Worm (Caenorhabditis elegans) whole organism, L1 larva: ENCODE measurements around the gene F49F1.11.
"Not testable (repeated sequence)": the region's sequence is repeated elsewhere in the genome, so short reads cannot be mapped to it uniquely, and the experiment has no call there.

Source experiments
- C16A3.4 ChIP-seq: fragments of 150-350 bp; optimal IDR thresholded peaks from 2 replicates; lab custom pipeline; 2014; ENCODE audit warnings: missing biosample characterization, missing genetic modification characterization
- C34B4.2 ChIP-seq: sonication (generic microtip); optimal IDR thresholded peaks from 2 replicates; lab custom pipeline; 2017; ENCODE audit warnings: mild to moderate bottlenecking, missing genetic modification characterization, missing compliant biosample characterization
- Y116A8C.19 ChIP-seq: sonication (generic microtip); optimal IDR thresholded peaks from 2 replicates; lab custom pipeline; 2016; ENCODE audit warnings: missing compliant biosample characterization, missing genetic modification characterization, borderline replicate concordance
- aha-1 ChIP-seq: fragments of 150-350 bp; optimal IDR thresholded peaks from 2 replicates; lab custom pipeline; 2014; ENCODE audit warnings: missing biosample characterization, missing genetic modification characterization
- blmp-1 ChIP-seq: fragments of 150-350 bp; optimal IDR thresholded peaks from 2 replicates; lab custom pipeline; 2014; ENCODE audit warnings: missing biosample characterization, missing genetic modification characterization
- dsc-1 ChIP-seq: sonication (generic microtip); optimal IDR thresholded peaks from 2 replicates; lab custom pipeline; 2016; ENCODE audit warnings: mild to moderate bottlenecking, missing genetic modification characterization, missing compliant biosample characterization
- efl-1 ChIP-seq, 4 experiments: fragments of 150-350 bp; optimal IDR thresholded peaks in 3 of 4; peaks in 1 of 4; 1 replicate in 1 of 4; 2 replicates in 3 of 4; lab custom pipeline; 2014; ENCODE audit warnings: missing biosample characterization in 2 of 4, missing genetic modification characterization in 2 of 4, missing genetic modification reagents in 2 of 4
- elt-2 ChIP-seq: sonication (generic microtip); optimal IDR thresholded peaks from 2 replicates; lab custom pipeline; 2016; ENCODE audit warnings: missing genetic modification characterization, mild to moderate bottlenecking, inconsistent platforms, missing compliant biosample characterization, missing genetic modification reagents
- elt-3 ChIP-seq, 6 experiments: fragments of 150-350 bp in 1 of 6; sonication (generic microtip); optimal IDR thresholded peaks; 2 replicates each; lab custom pipeline; 2017 to 2018; ENCODE audit warnings: missing biosample characterization in 6 of 6, missing genetic modification characterization in 6 of 6, inconsistent platforms in 1 of 6
- fkh-4 ChIP-seq: sonication (generic microtip); optimal IDR thresholded peaks from 2 replicates; lab custom pipeline; 2016; ENCODE audit warnings: missing compliant biosample characterization, missing genetic modification characterization, borderline replicate concordance
- fos-1 ChIP-seq: fragments of 150-350 bp; optimal IDR thresholded peaks from 2 replicates; lab custom pipeline; 2014; ENCODE audit warnings: missing biosample characterization, missing genetic modification characterization
- hlh-17 ChIP-seq: fragments of 200-800 bp; sonication (Bioruptor generic); optimal IDR thresholded peaks from 2 replicates; lab custom pipeline; 2018; ENCODE audit warnings: missing genetic modification characterization, mild to moderate bottlenecking, missing compliant biosample characterization, moderate library complexity, borderline replicate concordance
- irx-1 ChIP-seq: sonication (generic microtip); optimal IDR thresholded peaks from 2 replicates; lab custom pipeline; 2016; ENCODE audit warnings: missing genetic modification characterization, missing compliant biosample characterization
- isw-1 ChIP-seq: fragments of 200-800 bp; sonication (Bioruptor generic); IDR thresholded peaks from 2 replicates; pipeline ENCODE4 v1.3.6; 2022; ENCODE audit warnings: missing genetic modification characterization, missing compliant biosample characterization
- jun-1 ChIP-seq: fragments of 150-350 bp; optimal IDR thresholded peaks from 2 replicates; lab custom pipeline; 2014; ENCODE audit warnings: missing biosample characterization, missing genetic modification reagents, missing genetic modification characterization
- lir-3 ChIP-seq: sonication (generic microtip); optimal IDR thresholded peaks from 2 replicates; lab custom pipeline; 2016; ENCODE audit warnings: mild to moderate bottlenecking, missing genetic modification characterization, moderate library complexity, missing compliant biosample characterization; ENCODE audit not compliant: poor library complexity
- nhr-11 ChIP-seq: fragments of 150-350 bp; optimal IDR thresholded peaks from 2 replicates; lab custom pipeline; 2014; ENCODE audit warnings: missing biosample characterization, missing genetic modification characterization
- nhr-47 ChIP-seq: sonication (generic microtip); optimal IDR thresholded peaks from 2 replicates; lab custom pipeline; 2016; ENCODE audit warnings: mild to moderate bottlenecking, missing genetic modification characterization, moderate library complexity, missing compliant biosample characterization
- nhr-76 ChIP-seq: sonication (generic microtip); optimal IDR thresholded peaks from 2 replicates; lab custom pipeline; 2017; ENCODE audit warnings: missing biosample characterization, missing genetic modification characterization
- nhr-90 ChIP-seq: sonication (generic microtip); optimal IDR thresholded peaks from 2 replicates; lab custom pipeline; 2016; ENCODE audit warnings: mild to moderate bottlenecking, missing genetic modification characterization, missing compliant biosample characterization; ENCODE audit not compliant: poor library complexity
- snpc-4 ChIP-seq: fragments of 150-350 bp; optimal IDR thresholded peaks from 2 replicates; lab custom pipeline; 2014; ENCODE audit warnings: missing biosample characterization, missing genetic modification characterization
- sox-4 ChIP-seq: sonication (generic microtip); optimal IDR thresholded peaks from 2 replicates; lab custom pipeline; 2016; ENCODE audit warnings: missing genetic modification characterization, missing compliant biosample characterization
- tbx-2 ChIP-seq: sonication (generic microtip); optimal IDR thresholded peaks from 2 replicates; lab custom pipeline; 2016; ENCODE audit warnings: missing genetic modification characterization, missing compliant biosample characterization
- tlp-1 ChIP-seq: fragments of 150-350 bp; optimal IDR thresholded peaks from 2 replicates; lab custom pipeline; 2014; ENCODE audit warnings: missing biosample characterization, missing genetic modification characterization
- unc-130 ChIP-seq: fragments of 150-350 bp; optimal IDR thresholded peaks from 2 replicates; lab custom pipeline; 2017; ENCODE audit warnings: missing biosample characterization, missing genetic modification characterization, inconsistent platforms
- unc-98 ChIP-seq: fragments of 200-800 bp; sonication (Bioruptor generic); IDR thresholded peaks from 2 replicates; pipeline ENCODE4 v1.3.6; 2022; ENCODE audit warnings: missing genetic modification characterization, missing compliant biosample characterization

Gene F49F1.11

ce11 chrIV:4162121-4162520 lies 20.9 kb upstream of the F49F1.11 start, which contains the start of gene scrm-5:
scrm-5 (plus strand) TSS chrIV:4162421.
- no peak for TF ChIP-seq C16A3.4 (tag; lab: Kevin White, UChicago)
- TF ChIP-seq tlp-1 = no peak
- TF ChIP-seq nhr-47 (tag; lab: Kevin White, UChicago) = no peak
- no peak for TF ChIP-seq elt-2 (tag; lab: Kevin White, UChicago)
- no peak for TF ChIP-seq lir-3 (tag; lab: Kevin White, UChicago)
- no peak for TF ChIP-seq snpc-4 (tag; lab: Kevin White, UChicago)
- TF ChIP-seq fos-1 (tag; lab: Kevin White, UChicago) = no peak
- TF ChIP-seq tbx-2 (tag; lab: Kevin White, UChicago) = no peak
- TF ChIP-seq unc-98 (GFP tag; lab: Robert Waterston, UW) = no peak

DNA sequence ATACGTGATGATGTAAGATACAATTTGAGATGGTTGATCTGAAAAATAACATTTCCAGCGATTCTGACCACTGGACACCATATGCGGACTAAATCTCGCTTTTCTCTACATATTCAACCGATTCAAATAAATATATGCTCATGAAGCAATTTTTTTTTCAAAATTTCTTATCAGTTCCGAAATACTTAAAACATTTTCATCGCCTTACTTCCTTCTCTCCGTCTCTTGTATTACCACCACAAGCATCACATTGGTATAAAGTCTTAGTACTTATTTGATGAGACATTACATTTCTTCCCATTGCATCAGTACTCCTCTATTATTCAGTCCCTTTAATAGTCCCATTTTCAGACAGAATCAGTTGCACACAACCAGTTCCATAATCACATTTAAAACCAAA lies 13.4 kb upstream of the F49F1.11 start, which contains the start of gene K08D10.14:
Gene K08D10.14 (plus strand): TSS at position 301 of the 400 bp plus-strand sequence.
- TF ChIP-seq unc-130 (tag; lab: Kevin White, UChicago) (no peak), elt-2 (tag; lab: Kevin White, UChicago) (peak; percentile 19)
- TF ChIP-seq, all 84 proteins: peak for 1

DNA sequence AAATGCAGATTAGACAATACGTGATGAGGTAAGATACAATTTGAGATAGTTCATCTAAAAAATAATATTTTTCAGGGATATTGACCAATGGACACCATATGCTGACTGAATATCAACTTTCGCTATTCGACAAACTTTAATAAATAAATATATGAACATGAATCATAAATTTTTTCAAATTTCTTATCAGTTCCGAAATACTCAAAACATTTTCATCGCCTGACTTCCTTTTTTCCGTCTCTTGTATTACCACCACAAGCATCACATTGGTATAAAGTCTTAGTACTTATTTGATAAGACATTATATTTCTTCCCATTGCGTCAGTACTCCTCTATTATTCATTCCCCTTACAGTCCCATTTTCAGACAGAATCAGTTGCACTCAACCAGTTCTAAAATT lies 10.9 kb upstream of the F49F1.11 start, which contains the start of the genes K08D10.10 and R07C12.1:
Gene K08D10.10 (plus strand): TSS at position 93 of the 400 bp plus-strand sequence.
Gene R07C12.1 (plus strand): TSS at position 314 of the 400 bp plus-strand sequence.
- TF ChIP-seq blmp-1 (tag; lab: Kevin White, UChicago) = no peak
- peak; percentile 79 for TF ChIP-seq elt-2 (tag; lab: Kevin White, UChicago)
- TF ChIP-seq, all 84 proteins: peak for 1

DNA sequence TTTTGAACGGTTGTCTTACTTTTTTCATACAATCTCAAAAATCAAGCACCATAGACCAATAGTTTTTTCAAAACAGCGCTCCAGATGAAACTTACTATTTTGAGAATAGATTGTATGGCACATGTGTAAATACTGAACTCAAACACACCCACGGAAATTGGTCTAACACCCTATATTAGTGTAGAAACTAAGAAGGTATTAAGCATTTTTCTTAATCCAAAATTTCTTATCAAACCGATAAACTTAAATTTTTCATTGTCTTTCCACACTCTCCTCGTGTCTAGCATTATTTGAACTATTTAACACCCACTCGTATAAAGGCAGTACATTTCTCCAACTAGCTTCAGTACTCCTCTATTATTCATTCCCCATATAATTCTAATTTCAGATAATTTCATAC lies 8.9 kb upstream of the F49F1.11 start:
- no peak for TF ChIP-seq efl-1 (optimal IDR thresholded peaks at IDR 0.05; lab: Kevin White, UChicago)
- peak in 1 of 2 experiments; percentile 57 for TF ChIP-seq efl-1 (GFP tag; optimal IDR thresholded peaks at IDR 0.05 in 1 of 2; lab: Kevin White, UChicago)
- TF ChIP-seq aha-1 (tag; lab: Kevin White, UChicago) = no peak
- TF ChIP-seq elt-2 (tag; lab: Kevin White, UChicago) = peak; percentile 58
- no peak for TF ChIP-seq irx-1 (tag; lab: Kevin White, UChicago)

ce11 chrIV:4147891-4148290 lies 6.7 kb upstream of the F49F1.11 start:
- peak; percentile 1 for TF ChIP-seq nhr-90 (tag; lab: Kevin White, UChicago)
- TF ChIP-seq elt-2 (tag; lab: Kevin White, UChicago) = peak; percentile 92
- TF ChIP-seq C16A3.4 (tag; lab: Kevin White, UChicago) = no peak
- TF ChIP-seq efl-1 (optimal IDR thresholded peaks at IDR 0.05; lab: Kevin White, UChicago) = no peak
- TF ChIP-seq efl-1 (GFP tag; optimal IDR thresholded peaks at IDR 0.05 in 1 of 2; lab: Kevin White, UChicago) = peak in 1 of 2 experiments; percentile 38
- peak; percentile 34 for TF ChIP-seq jun-1
- TF ChIP-seq, all 84 proteins: peak for 4

- TF ChIP-seq nhr-11 (tag; lab: Kevin White, UChicago) (no peak), hlh-17 (GFP tag; lab: Kevin White, UChicago) (no peak), sox-4 (no peak), tlp-1 (no peak)
Observed at ce11 chrIV:4144784-4145183, 3.6 kb upstream of the F49F1.11 start, which contains the start of gene R07C12.3. R07C12.3 (plus strand) TSS chrIV:4145084.

ce11 chrIV:4142986-4143385 lies 1.8 kb upstream of the F49F1.11 start, which contains the start of gene F49F1.12:
F49F1.12 (minus strand) TSS chrIV:4143086.
- TF ChIP-seq fkh-4; dsc-1 (tag; lab: Kevin White, UChicago); sox-4: not testable (repeated sequence)

- TF ChIP-seq aha-1 (tag; lab: Kevin White, UChicago) = no peak
- no peak for TF ChIP-seq C34B4.2 (tag; lab: Kevin White, UChicago)
- no peak for TF ChIP-seq nhr-76
- no peak for TF ChIP-seq unc-98 (GFP tag; lab: Robert Waterston, UW)
- no peak for TF ChIP-seq elt-3 (tag; optimal IDR thresholded peaks at IDR 0.05; lab: Kevin White, UChicago)
- no peak for TF ChIP-seq nhr-11 (tag; lab: Kevin White, UChicago)
- TF ChIP-seq Y116A8C.19 (tag; lab: Kevin White, UChicago) = no peak
- TF ChIP-seq isw-1 (GFP tag; lab: Robert Waterston, UW) = no peak
Observed at ce11 chrIV:4140265-4140664, 946 bp downstream of the F49F1.11 start, which contains the start of gene F49F1.18. F49F1.18 (minus strand) TSS chrIV:4140365.
